Fruit fly (Drosophila melanogaster) whole organism, embryonic: ENCODE results near the gene CG33110.
A peak's percentile ranks its signal among the peaks of the same experiment; 100 is the strongest.

ENCODE experiments used
- Ada2b ChIP-seq: fragments of 200-800 bp; sonication (Bioruptor generic); IDR thresholded peaks from 2 replicates; pipeline ENCODE4 v1.3.6; 2022; ENCODE audit warnings: missing biosample characterization, missing genetic modification characterization
- Atf3 ChIP-seq: fragments of 200-800 bp; sonication (Bioruptor generic); optimal IDR thresholded peaks from 3 replicates; lab custom pipeline; 2016; ENCODE audit warnings: missing biosample characterization, missing genetic modification characterization
- BtbVII ChIP-seq: fragments of 200-800 bp; sonication (Bioruptor generic); optimal IDR thresholded peaks from 3 replicates; lab custom pipeline; 2017; ENCODE audit warnings: missing biosample characterization, mild to moderate bottlenecking, missing genetic modification characterization
- CG1024 ChIP-seq: fragments of 200-800 bp; sonication (Bioruptor generic); IDR thresholded peaks from 2 replicates; pipeline ENCODE4 v1.3.6; 2022; ENCODE audit warnings: missing biosample characterization, missing genetic modification characterization
- CG10366 ChIP-seq: fragments of 200-800 bp; sonication (Bioruptor generic); IDR thresholded peaks from 2 replicates; pipeline ENCODE4 v1.3.6; 2022; ENCODE audit warnings: missing biosample characterization, missing genetic modification characterization
- CG11398 ChIP-seq: fragments of 200-800 bp; sonication (Bioruptor generic); optimal IDR thresholded peaks from 2 replicates; lab custom pipeline; 2016; ENCODE audit warnings: missing biosample characterization, missing genetic modification characterization
- CG12659 ChIP-seq: fragments of 200-800 bp; sonication (Bioruptor generic); optimal IDR thresholded peaks from 3 replicates; lab custom pipeline; 2017; ENCODE audit warnings: mild to moderate bottlenecking, missing biosample characterization, missing genetic modification reagents, missing genetic modification characterization
- CG14014 ChIP-seq: fragments of 200-800 bp; sonication (Bioruptor generic); IDR thresholded peaks from 2 replicates; pipeline ENCODE4 v1.3.6; 2022; ENCODE audit warnings: missing biosample characterization, missing genetic modification characterization
- CG14710 ChIP-seq: fragments of 200-800 bp; sonication (Bioruptor generic); optimal IDR thresholded peaks from 3 replicates; lab custom pipeline; 2019; ENCODE audit warnings: missing biosample characterization, mild to moderate bottlenecking, missing genetic modification characterization, moderate library complexity
- CG15011 ChIP-seq: fragments of 200-800 bp; sonication (Bioruptor generic); optimal IDR thresholded peaks from 3 replicates; lab custom pipeline; 2018; ENCODE audit warnings: missing biosample characterization, mild to moderate bottlenecking, missing genetic modification characterization
- CG17328 ChIP-seq: fragments of 200-800 bp; sonication (Bioruptor generic); IDR thresholded peaks from 2 replicates; pipeline ENCODE4 v1.3.6; 2022; ENCODE audit warnings: missing biosample characterization, missing genetic modification characterization
- CG17568 ChIP-seq: fragments of 200-800 bp; sonication (Bioruptor generic); optimal IDR thresholded peaks from 2 replicates; lab custom pipeline; 2018; ENCODE audit warnings: missing biosample characterization, mild to moderate bottlenecking, missing genetic modification characterization, moderate library complexity
- CG2202 ChIP-seq: fragments of 200-800 bp; sonication (Bioruptor generic); optimal IDR thresholded peaks from 2 replicates; lab custom pipeline; 2018; ENCODE audit warnings: missing biosample characterization, mild to moderate bottlenecking, missing genetic modification characterization
- CG2875 ChIP-seq: fragments of 200-800 bp; sonication (Bioruptor generic); optimal IDR thresholded peaks from 2 replicates; lab custom pipeline; 2017; ENCODE audit warnings: missing biosample characterization, mild to moderate bottlenecking, missing genetic modification characterization, missing genetic modification reagents
- CG3407 ChIP-seq: fragments of 200-800 bp; sonication (Bioruptor generic); optimal IDR thresholded peaks from 2 replicates; lab custom pipeline; 2018; ENCODE audit warnings: missing biosample characterization, mild to moderate bottlenecking, missing genetic modification characterization
- CG3726 ChIP-seq: fragments of 200-800 bp; sonication (Bioruptor generic); IDR thresholded peaks from 3 replicates; pipeline ENCODE4, ENCODE4 v1.3.6; 2022; ENCODE audit warnings: missing biosample characterization, missing genetic modification characterization
- CG42726 ChIP-seq: fragments of 200-800 bp; sonication (Bioruptor generic); IDR thresholded peaks from 2 replicates; pipeline ENCODE4 v1.3.6; 2022; ENCODE audit warnings: missing biosample characterization, missing genetic modification characterization; ENCODE audit not compliant: partially characterized antibody
- CG4404 ChIP-seq: fragments of 200-800 bp; sonication (Bioruptor generic); IDR thresholded peaks from 2 replicates; pipeline ENCODE4 v1.3.6; 2022; ENCODE audit warnings: missing biosample characterization, missing genetic modification characterization
- CG8290 ChIP-seq, 3 experiments: fragments of 200-800 bp; sonication (Bioruptor generic); optimal IDR thresholded peaks; 2 replicates each; lab custom pipeline; 2016 to 2019; ENCODE audit warnings: missing biosample characterization in 3 of 3, missing genetic modification characterization in 3 of 3, mild to moderate bottlenecking in 2 of 3, moderate library complexity in 1 of 3
- CG9817 ChIP-seq: fragments of 200-800 bp; sonication (Bioruptor generic); optimal IDR thresholded peaks from 2 replicates; lab custom pipeline; 2018; ENCODE audit warnings: missing biosample characterization, mild to moderate bottlenecking, missing genetic modification characterization, moderate library complexity
- CTCF ChIP-seq: fragments of 200-800 bp; sonication (Bioruptor generic); optimal IDR thresholded peaks from 2 replicates; lab custom pipeline; 2017; ENCODE audit warnings: missing biosample characterization, mild to moderate bottlenecking, missing genetic modification characterization, moderate library complexity
- Dip2 ChIP-seq: fragments of 200-800 bp; sonication (Bioruptor generic); IDR thresholded peaks from 2 replicates; pipeline ENCODE4 v1.3.6; 2022; ENCODE audit warnings: missing biosample characterization, missing genetic modification characterization
- ERR ChIP-seq: fragments of 200-800 bp; sonication (Bioruptor generic); optimal IDR thresholded peaks from 2 replicates; lab custom pipeline; 2016; ENCODE audit warnings: missing biosample characterization, missing genetic modification characterization
- HLH3B ChIP-seq: fragments of 200-800 bp; sonication (Bioruptor generic); IDR thresholded peaks from 2 replicates; pipeline ENCODE4 v1.3.6; 2022; ENCODE audit warnings: missing biosample characterization, missing genetic modification characterization
- HLH54F ChIP-seq: fragments of 200-800 bp; sonication (Bioruptor generic); optimal IDR thresholded peaks from 3 replicates; lab custom pipeline; 2016; ENCODE audit warnings: missing biosample characterization, missing genetic modification characterization
- Hand ChIP-seq: fragments of 200-800 bp; sonication (Bioruptor generic); optimal IDR thresholded peaks from 2 replicates; lab custom pipeline; 2017; ENCODE audit warnings: mild to moderate bottlenecking, missing biosample characterization, missing genetic modification reagents, missing genetic modification characterization
- Hr78 ChIP-seq, 2 experiments: fragments of 200-800 bp in 1 of 2; fragments of >200 bp in 1 of 2; sonication (Bioruptor generic) in 1 of 2; optimal IDR thresholded peaks; 2 replicates each; lab custom pipeline; 2017 to 2019; ENCODE audit warnings: missing biosample characterization in 2 of 2, missing genetic modification characterization in 2 of 2, mild to moderate bottlenecking in 1 of 2, moderate library complexity in 1 of 2
- Kr ChIP-seq: fragments of 200-800 bp; sonication (Bioruptor generic); optimal IDR thresholded peaks from 2 replicates; lab custom pipeline; 2017; ENCODE audit warnings: missing biosample characterization, mild to moderate bottlenecking, missing genetic modification characterization
- Lhr ChIP-seq: fragments of 200-800 bp; sonication (Bioruptor generic); optimal IDR thresholded peaks from 3 replicates; lab custom pipeline; 2017; ENCODE audit warnings: mild to moderate bottlenecking, missing biosample characterization, missing genetic modification reagents, missing genetic modification characterization
- MTF-1 ChIP-seq: fragments of 200-800 bp; sonication (Bioruptor generic); optimal IDR thresholded peaks from 2 replicates; lab custom pipeline; 2018; ENCODE audit warnings: missing biosample characterization, mild to moderate bottlenecking, missing genetic modification characterization, borderline replicate concordance
- Nf-YC ChIP-seq: fragments of 200-800 bp; optimal IDR thresholded peaks from 3 replicates; lab custom pipeline; 2019; ENCODE audit warnings: missing biosample characterization, mild to moderate bottlenecking, missing genetic modification characterization, moderate library complexity
- Oli ChIP-seq: fragments of 200-800 bp; sonication (Bioruptor generic); optimal IDR thresholded peaks from 2 replicates; lab custom pipeline; 2018; ENCODE audit warnings: missing biosample characterization, mild to moderate bottlenecking, missing genetic modification characterization, moderate library complexity
- Ravus ChIP-seq: fragments of 200-800 bp; sonication (Bioruptor generic); IDR thresholded peaks from 2 replicates; pipeline ENCODE4 v1.3.6; 2022; ENCODE audit warnings: missing biosample characterization, missing genetic modification characterization
- Taf1 ChIP-seq: fragments of 200-800 bp; sonication (Bioruptor generic); IDR thresholded peaks from 2 replicates; pipeline ENCODE4 v1.3.6; 2022; ENCODE audit warnings: missing biosample characterization, missing genetic modification characterization
- Xbp1 ChIP-seq: fragments of 200-800 bp; sonication (Bioruptor generic); optimal IDR thresholded peaks from 3 replicates; lab custom pipeline; 2016; ENCODE audit warnings: missing biosample characterization, mild to moderate bottlenecking, missing genetic modification characterization
- az2 ChIP-seq: fragments of 200-800 bp; sonication (Bioruptor generic); optimal IDR thresholded peaks from 3 replicates; lab custom pipeline; 2016; ENCODE audit warnings: missing biosample characterization, missing genetic modification characterization
- ci ChIP-seq: fragments of 200-800 bp; sonication (Bioruptor generic); IDR thresholded peaks from 3 replicates; pipeline ENCODE4 v1.3.6; 2022; ENCODE audit warnings: missing biosample characterization, missing genetic modification characterization
- croc ChIP-seq: fragments of 200-800 bp; sonication (Bioruptor generic); conservative IDR thresholded peaks from 3 replicates; pipeline ENCODE4 v1.3.6; 2022; ENCODE audit warnings: missing biosample characterization, missing genetic modification characterization
- danr ChIP-seq: fragments of 200-800 bp; sonication (Bioruptor generic); IDR thresholded peaks from 2 replicates; pipeline ENCODE4 v1.3.6; 2022; ENCODE audit warnings: missing biosample characterization, missing genetic modification characterization
- en ChIP-seq: fragments of 200-800 bp; sonication (Bioruptor generic); optimal IDR thresholded peaks from 2 replicates; lab custom pipeline; 2016; ENCODE audit warnings: missing biosample characterization, missing genetic modification characterization
- h ChIP-seq: fragments of >200 bp; optimal IDR thresholded peaks from 2 replicates; lab custom pipeline; 2017
- insv ChIP-seq, 2 experiments: fragments of 200-800 bp; sonication (Bioruptor generic); optimal IDR thresholded peaks; 3 replicates each; lab custom pipeline; 2016 to 2018; ENCODE audit warnings: missing biosample characterization in 2 of 2, missing genetic modification characterization in 2 of 2
- maf-S ChIP-seq: fragments of 200-800 bp; sonication (Bioruptor generic); optimal IDR thresholded peaks from 2 replicates; lab custom pipeline; 2016; ENCODE audit warnings: missing biosample characterization, missing genetic modification characterization
- mld ChIP-seq: fragments of 200-800 bp; sonication (Bioruptor generic); IDR thresholded peaks from 3 replicates; pipeline ENCODE4 v1.3.6; 2022; ENCODE audit warnings: missing biosample characterization, missing genetic modification characterization; ENCODE audit not compliant: partially characterized antibody
- peb ChIP-seq: fragments of 200-800 bp; sonication (Bioruptor generic); IDR thresholded peaks from 2 replicates; pipeline ENCODE4 v1.3.6; 2022; ENCODE audit warnings: missing biosample characterization, missing genetic modification characterization
- psq ChIP-seq: fragments of 200-800 bp; sonication (Bioruptor generic); optimal IDR thresholded peaks from 2 replicates; lab custom pipeline; 2017; ENCODE audit warnings: missing biosample characterization, missing genetic modification characterization
- pum ChIP-seq: fragments of 200-800 bp; sonication (Bioruptor generic); optimal IDR thresholded peaks from 2 replicates; lab custom pipeline; 2016; ENCODE audit warnings: missing biosample characterization, missing genetic modification characterization
- row ChIP-seq: fragments of 200-800 bp; sonication (Bioruptor generic); IDR thresholded peaks from 3 replicates; pipeline ENCODE4 v1.3.6; 2022; ENCODE audit warnings: missing biosample characterization, missing genetic modification characterization
- sisA ChIP-seq: fragments of 200-800 bp; sonication (Bioruptor generic); IDR thresholded peaks from 2 replicates; pipeline ENCODE4 v1.3.6; 2022; ENCODE audit warnings: missing biosample characterization, missing genetic modification characterization
- sob ChIP-seq: fragments of 200-800 bp; sonication (Bioruptor generic); IDR thresholded peaks from 2 replicates; pipeline ENCODE4 v1.3.6; 2022; ENCODE audit warnings: missing biosample characterization, missing genetic modification characterization
- stc ChIP-seq: fragments of 200-800 bp; sonication (Bioruptor generic); IDR thresholded peaks from 2 replicates; pipeline ENCODE4 v1.3.6; 2022; ENCODE audit warnings: missing biosample characterization, missing genetic modification characterization
- zen ChIP-seq: fragments of 200-800 bp; sonication (Bioruptor generic); optimal IDR thresholded peaks from 3 replicates; lab custom pipeline; 2018; ENCODE audit warnings: missing biosample characterization, mild to moderate bottlenecking, missing genetic modification characterization, moderate library complexity

Gene CG33110

dm6 chr3R:22596450-22596849 is 26.5 kb downstream of the CG33110 start (continued):
- TF ChIP-seq maf-S (no peak), croc (GFP tag; lab: Robert Waterston, UW) (no peak), CG4404 (GFP tag; lab: Robert Waterston, UW) (no peak), zen (no peak), stc (peak; percentile 26; the same call in 1 of the 2 replicates), CG15011 (no peak), h (no peak), CG1024 (no peak), CG14014 (peak; percentile 84), psq (GFP tag; lab: Kevin White, UChicago) (no peak), danr (GFP tag; lab: Robert Waterston, UW) (0 out of 2 replicates have a peak, but pooled peaks have one; percentile 40), peb (GFP tag; lab: Robert Waterston, UW) (peak; percentile 43; the same call in 1 of the 2 replicates), sob (GFP tag; lab: Robert Waterston, UW) (peak; percentile 64; the same call in 1 of the 2 replicates), Lhr (no peak), CG10366 (GFP tag; lab: Robert Waterston, UW) (peak; percentile 32), CG2202 (tag; lab: Kevin White, UChicago) (peak; percentile 61), CG17568 (GFP tag; lab: Kevin White, UChicago) (no peak), MTF-1 (peak; percentile 70), CG14710 (tag; lab: Kevin White, UChicago) (peak; percentile 34), CTCF (GFP tag; lab: Kevin White, UChicago) (no peak), Dip2 (GFP tag; lab: Robert Waterston, UW) (no peak), Xbp1 (GFP tag; lab: Kevin White, UChicago) (no peak), mld (no peak), CG3407 (GFP tag; lab: Kevin White, UChicago) (peak; percentile 66), sisA (GFP tag; lab: Robert Waterston, UW) (no peak), Hr78 (GFP tag; optimal IDR thresholded peaks at IDR 0.05; lab: Kevin White, UChicago) (no peak), row (GFP tag; lab: Robert Waterston, UW) (peak; percentile 21; the same call in 1 of the 3 replicates), Ada2b (GFP tag; lab: Robert Waterston, UW) (no peak), CG17328 (GFP tag; lab: Robert Waterston, UW) (peak; percentile 47; the same call in 1 of the 2 replicates), CG2875 (GFP tag; lab: Kevin White, UChicago) (peak; percentile 27), az2 (no peak), CG42726 (GFP tag; lab: Robert Waterston, UW) (no peak), HLH3B (GFP tag; lab: Robert Waterston, UW) (peak; percentile 59; the same call in 1 of the 2 replicates), ci (GFP tag; lab: Robert Waterston, UW) (peak; percentile 86), Nf-YC (tag; lab: Kevin White, UChicago) (no peak), Taf1 (GFP tag; lab: Robert Waterston, UW) (no peak), CG11398 (GFP tag; lab: Kevin White, UChicago) (peak; percentile 77), CG9817 (peak; percentile 7), HLH54F (GFP tag; lab: Kevin White, UChicago) (no peak), BtbVII (GFP tag; lab: Kevin White, UChicago) (peak; percentile 59), Ravus (no peak), Atf3 (GFP tag; lab: Kevin White, UChicago) (no peak), CG8290 (GFP tag; optimal IDR thresholded peaks at IDR 0.05; lab: Kevin White, UChicago) (peak; percentile 46), CG8290 (tag; optimal IDR thresholded peaks at IDR 0.05; lab: Kevin White, UChicago) (peak in 1 of 2 experiments; percentile 71), Hand (no peak), CG3726 (GFP tag; lab: Robert Waterston, UW) (peak; percentile 57; the same call in 1 of the 3 replicates), CG12659 (GFP tag; lab: Kevin White, UChicago) (peak; percentile 19), Oli (tag; lab: Kevin White, UChicago) (no peak), Kr (GFP tag; lab: Kevin White, UChicago) (no peak), pum (GFP tag; lab: Kevin White, UChicago) (no peak), ERR (peak; percentile 1), en (GFP tag; lab: Kevin White, UChicago) (peak; percentile 12), insv (GFP tag; optimal IDR thresholded peaks at IDR 0.05; lab: Kevin White, UChicago) (no peak)
